Worm (Caenorhabditis elegans) whole organism, dauer: ENCODE data around the gene asns-2.
"Not testable (repeated sequence)": the region's sequence is repeated elsewhere in the genome, so short reads cannot be mapped to it uniquely, and the experiment has no call there.

Experiments
- unc-62 ChIP-seq: sonication (generic microtip); optimal IDR thresholded peaks from 2 replicates; lab custom pipeline; 2017; ENCODE audit warnings: missing biosample characterization, missing genetic modification reagents, missing genetic modification characterization

Gene asns-2

DNA sequence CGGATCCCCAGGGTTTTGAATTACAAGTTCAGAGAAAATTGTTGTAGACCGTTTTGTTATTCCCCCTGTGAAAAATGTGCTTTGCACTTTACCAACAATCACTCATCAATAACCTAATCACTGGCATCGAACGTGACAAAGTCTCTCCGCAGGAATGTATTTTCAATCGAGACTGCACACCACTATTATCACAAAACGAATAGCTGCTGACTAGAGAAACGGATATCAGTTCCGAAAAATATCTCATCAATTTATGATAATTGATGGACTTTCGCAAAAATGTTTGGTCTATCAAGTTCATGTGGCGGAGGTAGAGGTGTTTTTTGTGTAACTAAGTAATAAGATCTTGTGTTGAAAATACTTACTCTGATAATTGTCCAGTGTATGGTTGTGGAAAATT, 10.3 kb upstream of the asns-2 start:
- no peak for TF ChIP-seq unc-62 (GFP tag; lab: Kevin White, UChicago)

DNA sequence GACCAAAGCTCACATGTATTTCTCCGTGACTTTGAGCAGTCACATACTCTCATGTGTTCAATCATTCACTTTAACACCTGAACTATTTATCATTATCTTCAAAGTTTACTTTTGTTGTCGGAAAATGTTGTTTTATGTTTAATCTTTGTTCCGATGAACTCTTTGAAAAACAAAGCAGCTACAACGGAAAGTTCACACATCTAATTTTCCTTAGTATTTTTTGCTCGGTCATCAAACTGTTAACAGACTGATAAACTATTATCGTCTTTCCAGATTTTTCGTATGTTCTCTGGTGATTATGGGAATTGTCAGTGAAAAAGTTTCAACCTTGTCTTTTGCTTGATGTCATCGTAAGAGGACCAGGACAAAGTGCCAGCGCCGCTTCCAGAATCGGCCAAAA, 5.2 kb upstream of the asns-2 start:
- no peak for TF ChIP-seq unc-62 (GFP tag; lab: Kevin White, UChicago)

DNA sequence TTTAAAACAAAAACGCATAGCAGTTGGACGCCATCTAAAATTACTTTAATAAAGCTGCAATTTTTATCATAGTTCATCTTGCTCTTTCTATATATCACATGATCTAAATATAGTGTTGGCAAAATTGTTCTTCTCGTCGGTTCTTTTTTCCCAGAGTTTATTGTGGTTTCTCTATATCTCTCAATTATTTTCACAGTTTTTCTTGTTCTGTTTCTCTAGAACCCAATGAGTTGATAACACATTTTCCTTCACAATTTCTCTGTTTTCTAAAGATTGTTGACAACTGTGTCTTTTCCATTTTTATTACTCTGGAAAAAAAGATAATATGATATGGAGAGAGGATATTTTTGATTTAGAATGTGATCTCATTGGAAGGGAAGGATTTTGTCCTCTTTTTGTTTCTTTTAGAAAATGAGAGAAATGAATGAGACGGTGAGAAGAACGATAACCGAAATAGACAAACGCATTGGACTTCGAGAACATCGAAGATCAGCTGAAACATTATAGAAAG, 3.6 kb upstream of the asns-2 start:
- no peak for TF ChIP-seq unc-62 (GFP tag; lab: Kevin White, UChicago)

- TF ChIP-seq unc-62 (GFP tag; lab: Kevin White, UChicago), result no peak
Observed at ce11 chrX:8752546-8752945, 1.8 kb upstream of the asns-2 start.

- TF ChIP-seq unc-62 (GFP tag; lab: Kevin White, UChicago), result no peak
Observed at ce11 chrX:8750209-8750608, 532 bp downstream of the asns-2 start.

DNA sequence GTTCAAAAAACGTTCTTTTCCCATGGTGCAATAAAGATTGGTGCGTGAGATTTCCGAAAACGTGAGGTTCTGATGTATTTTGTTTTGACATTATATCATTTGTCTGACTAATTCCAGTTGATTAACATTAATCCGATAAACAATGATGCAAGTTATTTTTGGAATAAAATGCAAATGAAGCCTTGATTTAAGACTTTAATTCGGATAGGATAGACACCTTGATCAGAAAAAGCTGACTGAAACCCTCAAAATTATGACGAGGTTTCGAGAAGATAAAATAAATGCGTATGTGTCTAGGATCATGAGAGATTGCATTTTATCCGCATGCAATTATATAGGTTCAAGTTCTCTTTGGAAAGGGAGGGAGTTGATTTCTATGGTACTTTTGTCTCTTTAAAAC, 5.2 kb downstream of the asns-2 start:
- no peak for TF ChIP-seq unc-62 (GFP tag; lab: Kevin White, UChicago)

DNA sequence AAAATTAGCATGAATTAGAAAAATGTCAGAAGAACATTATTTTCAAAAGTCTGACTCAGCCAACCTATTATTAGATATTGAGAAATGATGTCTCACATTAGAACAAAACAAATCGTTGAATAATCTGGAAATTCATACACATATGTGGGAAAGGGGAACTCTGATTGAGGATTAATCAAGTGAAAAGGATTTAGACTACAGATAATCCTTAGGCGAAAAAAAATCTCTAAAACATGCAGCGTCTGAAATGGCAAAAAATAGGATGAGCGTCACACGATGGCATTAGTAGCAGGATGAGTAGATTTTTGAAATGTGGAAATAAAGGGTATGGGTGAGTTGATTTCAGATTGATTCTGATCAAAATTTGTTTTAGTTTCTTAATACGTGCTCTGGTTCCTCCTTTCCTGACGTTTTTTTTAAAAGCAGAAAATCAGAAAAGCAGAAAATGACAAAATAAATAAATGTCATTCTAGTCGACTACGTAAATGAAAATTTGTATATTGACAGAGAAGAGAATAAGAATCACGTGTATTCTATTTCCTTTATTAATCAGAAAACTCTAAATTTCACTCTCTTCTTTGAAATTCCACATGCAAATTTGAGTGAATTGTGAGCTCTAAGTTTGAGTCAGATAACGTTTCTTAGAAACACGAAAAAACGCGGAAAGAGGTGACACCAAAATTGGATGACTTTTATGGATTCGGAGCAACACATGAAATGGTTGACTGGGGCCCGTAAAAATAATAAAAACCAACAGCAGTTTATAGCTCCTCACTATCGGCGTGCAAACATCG, 6.4 kb downstream of the asns-2 start:
- no peak for TF ChIP-seq unc-62 (GFP tag; lab: Kevin White, UChicago)

- no peak for TF ChIP-seq unc-62 (GFP tag; lab: Kevin White, UChicago)
Observed at ce11 chrX:8742896-8743295, 7.8 kb downstream of the asns-2 start, which contains the start of gene M02D8.7. M02D8.7 (minus strand) TSS chrX:8742996.

- TF ChIP-seq unc-62 (GFP tag; lab: Kevin White, UChicago), result no peak
Observed at ce11 chrX:8741629-8742170, 9.0 kb downstream of the asns-2 start.

- no peak for TF ChIP-seq unc-62 (GFP tag; lab: Kevin White, UChicago)
Observed at ce11 chrX:8739373-8739772, 11.4 kb downstream of the asns-2 start, which contains the start of gene M02D8.2. M02D8.2 (plus strand) TSS chrX:8739673.

DNA sequence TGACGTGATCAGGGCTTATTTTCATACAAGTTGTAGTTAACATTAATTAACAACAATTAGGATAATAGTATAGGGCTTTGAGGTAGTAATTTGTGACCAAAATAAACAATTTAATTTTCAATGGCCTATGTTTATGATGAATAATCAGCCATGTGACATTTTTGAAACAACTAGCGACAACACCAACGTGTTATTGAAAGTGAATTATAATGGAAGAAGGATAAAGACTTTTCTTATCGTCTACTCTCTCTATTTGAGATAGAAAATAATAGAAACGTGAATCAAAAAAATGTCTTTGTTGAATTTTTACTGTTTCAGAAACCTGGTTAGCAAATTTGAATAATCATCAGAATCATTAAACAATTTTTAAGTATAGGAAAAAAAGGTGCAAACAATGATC, 12.9 kb downstream of the asns-2 start:
- no peak for TF ChIP-seq unc-62 (GFP tag; lab: Kevin White, UChicago)

- TF ChIP-seq unc-62 (GFP tag; lab: Kevin White, UChicago), result no peak
Observed at ce11 chrX:8736965-8737464, 13.7 kb downstream of the asns-2 start, which contains the start of gene M02D8.3. M02D8.3 (minus strand) TSS chrX:8737015.

DNA sequence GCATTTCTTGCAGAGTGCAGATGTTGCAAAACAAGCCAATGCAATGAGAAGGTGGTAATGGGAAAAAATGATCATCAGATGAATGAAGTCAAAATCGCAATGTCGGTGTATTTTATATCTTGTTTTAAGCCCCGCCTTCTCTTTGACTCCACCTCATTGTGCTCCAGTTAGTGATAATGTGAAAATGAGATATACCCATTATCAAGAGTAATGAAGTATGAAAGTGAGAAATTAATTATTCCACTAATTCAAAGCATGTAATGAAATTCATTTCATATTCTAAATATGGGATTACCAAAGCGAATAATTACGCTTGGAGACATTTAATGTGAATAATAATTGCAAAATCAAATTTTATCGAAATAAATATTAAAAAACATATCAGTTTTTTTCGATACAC, 18.9 kb downstream of the asns-2 start, which contains the start of gene M02D8.6:
TSS of gene M02D8.6 (minus strand) at position 101 of the 400 bp plus-strand sequence.
- not testable (repeated sequence) for TF ChIP-seq unc-62 (GFP tag; lab: Kevin White, UChicago)

ce11 chrX:8727306-8727705, 23.4 kb downstream of the asns-2 start, which contains the start of gene EGAP4.1:
EGAP4.1 (minus strand) TSS chrX:8727406.
- no peak for TF ChIP-seq unc-62 (GFP tag; lab: Kevin White, UChicago)

DNA sequence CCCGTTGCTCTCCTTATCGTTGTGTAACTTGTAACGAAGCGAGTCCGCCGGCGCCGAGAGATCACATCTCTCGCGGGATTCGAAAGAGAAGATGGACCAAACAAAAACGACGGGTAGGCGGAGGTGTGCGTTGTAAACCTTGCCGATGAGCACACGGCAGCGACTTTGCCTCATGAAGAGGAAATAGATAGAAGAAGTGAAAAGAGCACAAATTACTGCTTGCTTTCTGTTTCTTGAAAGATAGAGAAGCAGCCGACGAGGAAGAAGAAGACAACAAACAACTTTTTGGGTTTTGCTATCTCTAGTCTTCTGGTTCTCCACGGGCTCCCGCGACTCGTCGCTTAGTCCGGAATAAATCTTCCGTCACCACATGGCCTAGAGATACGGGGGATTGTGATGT, 26.9 kb downstream of the asns-2 start:
- no peak for TF ChIP-seq unc-62 (GFP tag; lab: Kevin White, UChicago)

DNA sequence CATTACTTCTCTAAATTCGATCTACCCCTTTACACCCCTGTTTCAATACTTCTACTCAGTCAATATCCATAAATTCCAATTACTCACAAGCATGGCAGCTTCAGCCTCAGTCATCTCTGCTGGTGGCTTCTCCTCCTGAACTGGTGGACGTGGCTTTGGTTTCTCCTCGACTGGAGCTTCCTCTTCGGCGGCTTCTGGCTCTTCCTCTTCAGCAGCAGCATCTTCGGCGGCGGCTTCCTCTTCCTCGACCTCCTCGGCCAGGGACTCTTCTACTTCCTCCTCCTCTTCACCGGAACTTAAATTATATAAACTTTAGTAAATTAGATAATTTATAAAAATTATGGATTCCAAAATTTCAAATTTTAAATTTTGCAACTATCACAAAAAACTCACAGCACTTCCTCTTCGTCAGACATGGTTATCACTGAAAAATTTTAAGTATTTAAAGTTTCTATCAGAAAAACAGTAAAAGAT, 27.6 kb downstream of the asns-2 start, which contains the start of gene tnt-2:
TSS of gene tnt-2 (minus strand) at position 424 of the 474 bp plus-strand sequence.
- TF ChIP-seq unc-62 (GFP tag; lab: Kevin White, UChicago), result no peak
